ENCODE assay signal across 2 fruit fly cellular contexts in the genomic region with DNA sequence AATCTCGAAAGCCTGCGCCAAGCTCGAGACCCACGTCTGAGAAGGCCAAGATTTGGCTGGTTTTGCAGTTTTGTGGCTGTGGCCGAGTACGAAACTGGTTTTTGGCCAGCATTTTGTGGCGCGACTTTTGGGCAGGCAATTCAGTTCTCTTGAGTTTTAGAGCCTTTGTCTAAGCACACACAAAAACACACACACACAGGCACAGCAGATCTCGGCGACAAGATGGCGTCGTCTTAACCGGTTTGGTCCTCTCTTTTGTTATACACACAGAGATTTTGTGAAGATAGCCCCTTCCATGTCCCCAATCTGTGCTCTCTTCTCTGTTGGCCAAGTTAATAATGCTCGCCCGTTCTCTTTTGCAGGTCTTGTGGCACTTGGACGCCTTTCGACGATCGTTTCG.
TF ChIP-seq lines count a peak whose summit lies in the region.

No protein-coding gene starts in this region.

TF ChIP-seq in whole organism, embryonic, 481 proteins besides CTCF, POLR2A, EP300 and RAD21 (continued from another document):
- TF ChIP-seq CG34376 (GFP tag; optimal IDR thresholded peaks at IDR 0.05; lab: Kevin White, UChicago) = peak; percentile 24
- no peak for TF ChIP-seq CG10565 (GFP tag; optimal IDR thresholded peaks at IDR 0.05; lab: Kevin White, UChicago)
- no peak for TF ChIP-seq HLH3B (GFP tag; IDR thresholded peaks at IDR 0.05; lab: Robert Waterston, UW)
- TF ChIP-seq kni (GFP tag; optimal IDR thresholded peaks at IDR 0.05; lab: Kevin White, UChicago) = peak; percentile 79
- TF ChIP-seq E2f2 (GFP tag; IDR thresholded peaks at IDR 0.05; lab: Robert Waterston, UW) = 0 out of 2 replicates have a peak, but pooled peaks have one; percentile 13
- peak; percentile 42 for TF ChIP-seq CG10147 (GFP tag; optimal IDR thresholded peaks at IDR 0.05; lab: Kevin White, UChicago)
- TF ChIP-seq B-H1 (GFP tag; IDR thresholded peaks at IDR 0.05; lab: Robert Waterston, UW) = no peak
- peak; percentile 47; the same call in 1 of the 2 replicates for TF ChIP-seq Drgx (GFP tag; IDR thresholded peaks at IDR 0.05; lab: Robert Waterston, UW)
- peak; percentile 78 for TF ChIP-seq phol (tag; optimal IDR thresholded peaks at IDR 0.05; lab: Kevin White, UChicago)
- peak; percentile 21; the same call in 1 of the 2 replicates for TF ChIP-seq CG14014 (GFP tag; IDR thresholded peaks at IDR 0.05; lab: Robert Waterston, UW)
- 0 out of 2 replicates have a peak, but pooled peaks have one; percentile 16 for TF ChIP-seq Rfx (GFP tag; IDR thresholded peaks at IDR 0.05; lab: Robert Waterston, UW)
- TF ChIP-seq ci (GFP tag; IDR thresholded peaks at IDR 0.05; lab: Robert Waterston, UW) = 0 out of 3 replicates have a peak, but pooled peaks have one; percentile 46
- no peak for TF ChIP-seq klu (GFP tag; IDR thresholded peaks at IDR 0.05; lab: Robert Waterston, UW)
- TF ChIP-seq Gsc (GFP tag; IDR thresholded peaks at IDR 0.05; lab: Robert Waterston, UW) = no peak
- peak; percentile 15 for TF ChIP-seq corto (GFP tag; optimal IDR thresholded peaks at IDR 0.05; lab: Kevin White, UChicago)
- TF ChIP-seq lbe (GFP tag; optimal IDR thresholded peaks at IDR 0.05; lab: Kevin White, UChicago) = peak; percentile 70
- TF ChIP-seq Adf1 (GFP tag; IDR thresholded peaks at IDR 0.05; lab: Robert Waterston, UW) = peak; percentile 23; the same call in 1 of the 2 replicates
- peak; percentile 79 for TF ChIP-seq CG3163 (GFP tag; optimal IDR thresholded peaks at IDR 0.05; lab: Kevin White, UChicago)
- no peak for TF ChIP-seq croc (GFP tag; conservative IDR thresholded peaks at IDR 0.05; lab: Robert Waterston, UW)
- 0 out of 2 replicates have a peak, but pooled peaks have one; percentile 8 for TF ChIP-seq CG13287 (GFP tag; IDR thresholded peaks at IDR 0.05; lab: Robert Waterston, UW; ENCODE audit: partially characterized antibody)
- TF ChIP-seq C15 (GFP tag; IDR thresholded peaks at IDR 0.05; lab: Robert Waterston, UW) = no peak
- TF ChIP-seq ranshi (GFP tag; IDR thresholded peaks at IDR 0.05; lab: Robert Waterston, UW) = no peak
- TF ChIP-seq CG2889 (GFP tag; IDR thresholded peaks at IDR 0.05; lab: Robert Waterston, UW) = no peak
- no peak for TF ChIP-seq pfk (GFP tag; optimal IDR thresholded peaks at IDR 0.05; lab: Kevin White, UChicago)
- no peak for TF ChIP-seq Ets65A (GFP tag; lab: Kevin White, UChicago)

TF ChIP-seq in whole organism, prepupa, 60 proteins besides CTCF, POLR2A, EP300 and RAD21 (continued from another document):
- TF ChIP-seq topi (GFP tag; optimal IDR thresholded peaks at IDR 0.05; lab: Kevin White, UChicago) (peak; percentile 12), CG7368 (GFP tag; optimal IDR thresholded peaks at IDR 0.05; lab: Kevin White, UChicago) (no peak), esn (GFP tag; optimal IDR thresholded peaks at IDR 0.05; lab: Kevin White, UChicago) (no peak), Sox102F (GFP tag; optimal IDR thresholded peaks at IDR 0.05; lab: Kevin White, UChicago) (peak; percentile 73), CG6276 (GFP tag; optimal IDR thresholded peaks at IDR 0.05; lab: Kevin White, UChicago) (peak; percentile 2), Ets21C (GFP tag; optimal IDR thresholded peaks at IDR 0.05; lab: Kevin White, UChicago) (no peak), CG9139 (GFP tag; optimal IDR thresholded peaks at IDR 0.05; lab: Kevin White, UChicago) (no peak), CG6792 (GFP tag; optimal IDR thresholded peaks at IDR 0.05; lab: Kevin White, UChicago) (no peak), CG6163 (GFP tag; IDR thresholded peaks at IDR 0.05; lab: Robert Waterston, UW) (peak; percentile 49; the same call in 2 of the 3 replicates), CG34406 (GFP tag; optimal IDR thresholded peaks at IDR 0.05; lab: Kevin White, UChicago) (no peak)
